Worm (Caenorhabditis elegans) whole organism, L4/young adult: ENCODE data around the gene W04E12.2.

ENCODE experiments used
- W03F9.2 ChIP-seq: fragments of 150-350 bp; optimal IDR thresholded peaks from 2 replicates; lab custom pipeline; 2014; ENCODE audit warnings: missing biosample characterization, missing genetic modification characterization
- dao-5 ChIP-seq: sonication (generic microtip); optimal IDR thresholded peaks from 2 replicates; lab custom pipeline; 2016; ENCODE audit warnings: missing genotype, missing genetic modification characterization, moderate library complexity, missing compliant biosample characterization
- him-1 ChIP-seq: sonication (generic microtip); optimal IDR thresholded peaks from 2 replicates; lab custom pipeline; 2016; ENCODE audit warnings: missing genotype, missing genetic modification reagents, missing genetic modification characterization, missing compliant biosample characterization

The W04E12.2 gene

DNA sequence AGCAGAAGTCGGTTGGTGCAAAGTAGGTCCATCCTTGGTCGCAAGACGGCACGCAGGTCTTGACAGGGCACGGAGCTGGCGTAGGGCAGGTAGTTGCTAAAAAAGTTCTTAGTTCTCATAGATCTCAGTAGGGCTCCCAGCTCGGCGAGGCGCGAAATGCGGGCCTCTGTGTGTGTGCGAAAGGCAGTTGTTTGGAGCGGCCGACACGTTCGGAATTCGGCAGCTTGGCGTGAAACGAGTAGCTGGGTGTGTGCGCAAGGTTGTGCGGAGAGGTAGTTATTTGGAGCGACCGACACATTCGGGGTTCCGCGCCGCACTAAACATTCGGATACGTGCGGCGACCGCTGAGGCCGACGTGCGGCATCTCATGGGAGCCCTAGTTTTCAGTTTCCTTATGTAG is 11.9 kb upstream of the W04E12.2 start:
- TF ChIP-seq W03F9.2, result no peak
- no peak for TF ChIP-seq dao-5 (tag; lab: Kevin White, UChicago)
- TF ChIP-seq him-1 (tag; lab: Kevin White, UChicago), result no peak

DNA sequence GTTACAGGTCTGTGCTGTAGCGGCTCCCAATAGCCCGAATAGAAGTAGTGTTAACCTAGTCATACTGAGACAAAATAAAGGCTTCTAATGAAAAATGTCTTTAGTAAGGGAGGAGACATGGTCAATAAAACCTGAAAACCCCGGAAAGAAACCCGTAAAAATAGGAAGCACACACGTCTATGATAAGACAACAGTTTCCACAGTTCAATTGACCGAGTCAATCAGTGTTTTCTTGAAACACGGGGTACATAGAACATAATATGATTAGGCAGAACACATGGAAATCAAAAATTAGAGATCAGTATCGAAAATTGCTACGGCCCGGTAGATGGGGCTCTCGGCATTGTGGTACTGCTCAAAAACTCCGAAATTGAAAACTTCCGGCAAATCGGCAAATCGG is 10.2 kb upstream of the W04E12.2 start, which contains the start of gene clec-49:
TSS of gene clec-49 (minus strand) at position 103 of the 400 bp plus-strand sequence.
- no peak for TF ChIP-seq him-1 (tag; lab: Kevin White, UChicago)
- TF ChIP-seq dao-5 (tag; lab: Kevin White, UChicago), result no peak
- TF ChIP-seq W03F9.2, result no peak

DNA sequence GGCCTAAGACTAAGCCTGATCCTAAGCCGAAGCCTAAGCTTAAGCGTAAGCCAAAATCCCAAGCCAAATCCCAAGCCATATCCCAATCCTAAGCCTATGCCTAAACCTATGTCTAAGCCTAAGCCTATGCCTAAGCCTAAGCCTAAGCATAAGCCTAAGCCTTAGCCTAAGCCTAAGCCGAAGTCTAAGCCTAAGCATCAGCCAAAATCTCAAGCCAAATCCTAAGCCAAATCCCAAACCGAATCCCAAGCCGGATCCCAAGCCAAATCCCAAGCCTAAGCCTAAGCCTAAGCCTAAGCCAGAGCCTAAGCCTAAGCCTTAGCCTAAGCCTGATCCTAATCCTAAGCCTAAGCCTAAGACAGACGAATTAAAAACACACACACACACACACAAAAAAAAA is 6.2 kb upstream of the W04E12.2 start:
- TF ChIP-seq him-1 (tag; lab: Kevin White, UChicago), result no peak
- no peak for TF ChIP-seq dao-5 (tag; lab: Kevin White, UChicago)

DNA sequence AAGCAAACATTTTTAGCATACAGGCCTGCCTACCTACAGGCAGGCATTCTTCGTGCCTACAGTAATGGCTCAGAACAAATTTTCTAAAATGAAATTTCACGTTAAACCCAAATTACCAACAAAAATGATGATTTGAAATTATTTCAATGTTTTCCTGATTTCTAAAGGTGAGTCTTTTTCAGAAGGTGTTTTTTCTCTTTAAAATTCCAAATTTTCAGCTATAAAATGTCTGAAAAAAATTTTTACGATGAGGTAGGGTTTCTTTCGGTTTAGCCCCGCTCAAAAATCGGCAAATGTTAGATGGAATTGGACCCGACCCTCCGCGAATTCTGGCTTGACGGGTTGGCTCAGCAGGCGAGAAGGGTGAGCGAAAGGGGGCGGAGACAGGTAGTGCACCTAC is 4.9 kb upstream of the W04E12.2 start, which contains the start of gene W04E12.5:
TSS of gene W04E12.5 (plus strand) at position 301 of the 400 bp plus-strand sequence.
- TF ChIP-seq him-1 (tag; lab: Kevin White, UChicago) (no peak), dao-5 (tag; lab: Kevin White, UChicago) (no peak), W03F9.2 (no peak)

DNA sequence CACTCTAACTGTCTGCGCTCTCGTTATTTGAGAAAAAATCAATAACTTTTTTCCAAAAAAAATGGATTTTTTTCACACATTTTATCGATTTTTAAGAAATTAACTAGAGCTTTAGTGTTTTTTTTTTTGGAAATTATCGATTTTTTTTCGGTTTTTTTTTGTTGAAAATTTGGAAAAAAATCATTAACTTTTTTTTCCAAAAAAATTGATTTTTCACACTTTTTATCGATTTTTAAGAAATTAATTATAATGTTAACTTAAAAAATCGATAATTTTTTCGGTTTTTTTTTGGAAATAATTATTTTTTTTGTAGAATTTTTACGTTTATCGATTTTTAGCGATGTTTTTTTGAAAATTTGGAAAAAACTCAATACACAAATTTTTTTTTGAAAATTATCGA is 3.3 kb upstream of the W04E12.2 start:
- TF ChIP-seq W03F9.2 (no peak), him-1 (tag; lab: Kevin White, UChicago) (no peak), dao-5 (tag; lab: Kevin White, UChicago) (no peak)

DNA sequence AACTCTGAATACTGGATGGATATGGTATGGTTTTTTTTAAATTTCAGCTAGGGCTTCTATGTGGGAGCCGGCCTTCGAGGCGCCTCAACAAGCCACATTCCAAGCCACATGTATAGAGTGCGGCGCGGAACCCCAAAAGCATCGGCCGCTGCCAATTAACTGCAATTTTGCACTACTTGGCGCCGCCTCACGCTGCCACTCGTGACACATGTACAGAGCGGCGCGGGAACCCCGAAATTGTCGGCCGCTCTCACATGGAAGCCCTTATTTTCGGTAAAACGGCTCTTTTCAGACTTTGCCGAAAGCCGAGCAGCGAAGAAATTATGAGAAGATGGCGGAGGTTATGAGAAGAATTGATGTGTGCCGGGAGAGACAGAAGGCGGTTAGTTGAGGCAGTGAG is 2.9 kb upstream of the W04E12.2 start:
- TF ChIP-seq dao-5 (tag; lab: Kevin White, UChicago) (no peak), W03F9.2 (no peak), him-1 (tag; lab: Kevin White, UChicago) (no peak)

DNA sequence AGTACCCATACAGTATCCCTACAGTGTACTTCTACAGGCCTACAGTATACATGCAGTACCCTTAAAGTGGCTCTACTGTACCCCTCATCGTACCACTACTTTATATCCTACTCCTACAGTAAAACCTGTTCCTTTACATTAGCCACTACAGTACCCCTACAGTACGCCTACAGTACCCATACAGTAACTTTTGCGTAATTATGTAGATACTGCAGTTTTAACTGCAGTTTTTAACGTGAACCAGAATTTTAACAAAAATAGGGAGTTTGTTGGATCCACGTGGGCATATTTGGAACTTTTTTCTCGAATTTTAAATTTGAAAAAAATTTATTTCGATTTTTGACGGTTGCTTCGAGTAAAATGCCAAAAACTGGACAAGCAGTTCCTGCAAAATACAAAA is 2.4 kb upstream of the W04E12.2 start, which contains the start of gene W04E12.4:
TSS of gene W04E12.4 (plus strand) at position 301 of the 400 bp plus-strand sequence.
- no peak for TF ChIP-seq dao-5 (tag; lab: Kevin White, UChicago)
- TF ChIP-seq him-1 (tag; lab: Kevin White, UChicago), result no peak
- no peak for TF ChIP-seq W03F9.2

DNA sequence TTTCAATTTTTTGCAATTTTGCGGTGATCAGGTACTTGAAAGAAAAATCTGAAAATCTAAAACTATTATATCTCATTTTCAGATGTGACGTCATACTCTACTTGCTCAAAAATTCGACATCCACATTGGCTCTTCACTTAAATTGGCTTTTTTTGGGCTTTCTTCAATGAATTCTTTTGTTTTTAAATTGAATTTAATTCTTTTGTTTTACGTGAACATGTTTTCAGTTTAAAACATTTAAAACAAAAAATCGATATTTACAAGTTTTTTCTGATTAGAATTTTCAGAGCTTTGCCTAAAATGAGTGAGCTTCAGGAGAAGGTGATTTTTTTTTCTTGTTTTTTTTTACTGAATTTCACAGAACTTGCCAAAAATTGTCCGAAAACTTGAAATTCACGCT is 717 bp upstream of the W04E12.2 start, which contains the start of gene W04E12.3:
TSS of gene W04E12.3 (plus strand) at position 301 of the 400 bp plus-strand sequence.
- no peak for TF ChIP-seq W03F9.2
- no peak for TF ChIP-seq dao-5 (tag; lab: Kevin White, UChicago)
- no peak for TF ChIP-seq him-1 (tag; lab: Kevin White, UChicago)

DNA sequence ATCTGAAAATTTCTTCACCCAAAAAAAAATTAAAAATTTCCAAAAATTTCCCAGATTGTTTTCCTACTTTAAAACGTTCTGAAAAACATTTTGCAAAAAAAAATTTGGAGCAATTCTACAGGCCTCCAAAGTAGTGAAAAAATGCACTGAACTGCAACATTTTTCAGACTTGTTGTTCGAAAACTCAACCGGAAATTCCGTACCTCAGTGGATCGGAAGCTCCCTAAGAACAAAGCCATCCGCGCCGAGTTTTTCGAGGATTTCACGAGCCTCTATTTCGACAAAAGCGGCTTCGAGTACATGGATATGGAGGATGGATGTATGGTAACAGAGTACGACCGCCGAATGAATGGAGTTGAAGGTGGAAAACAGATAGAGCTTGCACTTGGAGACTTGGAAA is 2.8 kb downstream of the W04E12.2 start, which contains the start of gene fbxa-131:
TSS of gene fbxa-131 (plus strand) at position 301 of the 400 bp plus-strand sequence.
- TF ChIP-seq him-1 (tag; lab: Kevin White, UChicago), result no peak
- TF ChIP-seq dao-5 (tag; lab: Kevin White, UChicago), result no peak
- TF ChIP-seq W03F9.2, result no peak

DNA sequence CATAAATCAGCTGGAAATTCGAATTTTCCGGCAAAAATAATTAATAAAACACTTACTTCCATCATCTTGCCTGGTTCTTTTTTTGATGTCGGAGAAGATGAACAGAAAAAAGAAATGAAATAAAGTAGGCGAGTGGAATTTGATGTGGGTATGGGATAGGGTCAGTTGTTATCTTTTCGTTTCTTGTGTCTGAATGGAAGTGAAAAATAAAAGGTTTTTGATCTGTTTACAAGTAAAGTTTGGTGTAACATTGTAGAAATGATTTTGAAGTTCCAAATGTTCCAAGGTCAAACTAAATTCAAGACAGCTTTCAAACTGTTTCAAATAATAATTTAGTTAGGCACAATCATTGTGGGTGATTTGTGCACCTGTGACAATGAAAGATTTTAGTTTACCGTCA is 3.5 kb downstream of the W04E12.2 start, which contains the start of gene W04E12.7:
TSS of gene W04E12.7 (minus strand) at position 101 of the 400 bp plus-strand sequence.
- no peak for TF ChIP-seq W03F9.2
- no peak for TF ChIP-seq dao-5 (tag; lab: Kevin White, UChicago)
- TF ChIP-seq him-1 (tag; lab: Kevin White, UChicago), result no peak

DNA sequence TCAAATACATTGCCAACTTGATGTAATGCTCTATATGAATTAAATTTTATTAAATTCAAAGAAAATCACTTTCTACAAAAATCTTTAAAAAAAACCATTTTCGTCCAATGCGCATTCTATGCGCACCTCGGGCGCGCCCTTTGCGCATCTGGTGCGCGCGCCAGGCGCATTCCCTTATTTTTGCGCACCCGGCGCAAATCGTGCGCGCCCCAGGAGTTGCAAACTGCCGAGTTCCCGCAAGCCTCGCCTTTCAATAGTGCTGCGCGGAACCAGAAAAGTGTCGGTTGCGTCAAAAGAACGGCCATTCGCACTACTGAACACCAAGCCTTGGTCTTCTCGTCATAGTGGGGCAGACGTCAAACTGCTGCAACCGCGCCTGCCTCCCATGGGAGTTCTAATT is 7.2 kb downstream of the W04E12.2 start:
- no peak for TF ChIP-seq him-1 (tag; lab: Kevin White, UChicago)
- TF ChIP-seq dao-5 (tag; lab: Kevin White, UChicago), result no peak
- TF ChIP-seq W03F9.2, result no peak

DNA sequence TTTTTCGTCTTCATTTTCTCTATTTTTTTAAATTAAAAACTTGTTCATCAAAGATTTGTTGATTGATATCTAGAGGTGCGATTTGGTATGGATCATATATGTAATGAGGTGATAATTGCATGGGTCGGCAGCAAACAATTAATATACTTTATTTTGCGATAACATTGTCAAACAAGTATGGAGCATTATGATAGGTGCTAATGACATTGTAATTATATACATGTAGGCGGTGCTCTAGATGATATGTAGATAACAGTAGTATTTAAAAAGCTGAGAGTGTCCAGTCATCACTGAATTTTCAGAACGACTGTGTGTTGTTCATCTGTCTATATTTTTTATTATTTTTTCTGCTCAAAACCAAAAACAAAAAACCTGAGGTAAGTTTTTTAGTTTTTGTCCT is 10.7 kb downstream of the W04E12.2 start, which contains the start of gene Y116F11A.1:
TSS of gene Y116F11A.1 (plus strand) at position 301 of the 400 bp plus-strand sequence.
- TF ChIP-seq W03F9.2 (no peak), dao-5 (tag; lab: Kevin White, UChicago) (no peak), him-1 (tag; lab: Kevin White, UChicago) (no peak)

DNA sequence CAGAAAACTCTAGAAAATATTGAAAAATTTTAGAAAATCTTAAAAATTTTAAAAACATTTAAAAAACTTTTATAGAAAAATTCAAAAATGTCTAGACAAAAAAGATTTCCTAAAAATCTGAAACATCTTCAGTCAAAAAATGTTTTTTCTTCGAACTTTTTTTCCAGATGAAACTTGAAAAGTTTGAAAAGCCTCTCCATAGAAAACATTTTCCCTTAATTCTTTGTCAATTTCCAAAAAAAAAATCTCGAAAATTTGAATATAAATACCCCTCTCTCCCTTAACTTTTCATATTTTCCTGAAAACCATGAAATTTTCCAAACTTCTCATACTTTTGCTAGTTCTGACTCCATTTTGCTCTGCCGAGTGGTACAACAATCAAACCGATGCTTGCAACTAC is 12.2 kb downstream of the W04E12.2 start, which contains the start of gene Y116F11A.3:
TSS of gene Y116F11A.3 (plus strand) at position 301 of the 400 bp plus-strand sequence.
- TF ChIP-seq him-1 (tag; lab: Kevin White, UChicago) (no peak), W03F9.2 (no peak), dao-5 (tag; lab: Kevin White, UChicago) (no peak)

DNA sequence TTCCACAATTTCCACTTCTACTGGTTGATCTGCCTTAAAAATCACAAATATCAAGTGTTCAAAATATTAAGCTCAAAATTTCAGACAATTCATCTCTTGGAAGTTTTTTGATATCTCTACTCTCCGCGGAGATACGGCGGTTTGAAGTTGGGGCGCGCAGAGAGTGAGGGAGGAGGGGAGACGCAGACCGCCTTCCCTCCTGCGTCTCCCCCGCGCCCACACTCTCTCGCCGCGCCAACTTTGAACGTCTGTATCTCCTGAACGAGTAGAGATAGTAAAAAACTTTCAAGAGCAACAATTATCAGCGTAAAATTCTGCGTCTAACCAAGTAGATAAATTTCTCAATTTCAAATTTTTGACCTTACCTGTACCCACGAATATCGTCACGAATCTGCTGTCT is 12.9 kb downstream of the W04E12.2 start:
- TF ChIP-seq him-1 (tag; lab: Kevin White, UChicago) (no peak), dao-5 (tag; lab: Kevin White, UChicago) (no peak), W03F9.2 (no peak)

DNA sequence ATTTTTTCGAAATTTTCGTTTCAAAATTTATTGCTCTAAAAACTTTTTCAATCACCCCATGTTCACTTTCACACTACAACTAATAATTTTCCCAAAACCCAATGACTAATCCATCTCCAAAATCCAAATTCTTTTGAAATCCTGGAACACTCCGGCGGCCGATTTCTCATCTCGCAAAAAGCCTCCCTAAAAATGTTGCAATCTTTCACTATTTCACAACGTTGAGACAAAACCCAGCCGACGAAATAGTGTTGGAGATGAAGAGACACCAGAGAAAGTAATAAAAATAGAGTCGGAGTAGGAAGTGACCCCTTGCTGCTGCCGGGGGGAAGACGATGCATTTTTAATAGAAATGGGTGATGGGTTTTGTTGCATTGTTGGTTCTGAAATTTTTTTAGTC is 16.3 kb downstream of the W04E12.2 start:
- TF ChIP-seq dao-5 (tag; lab: Kevin White, UChicago) (no peak), W03F9.2 (no peak), him-1 (tag; lab: Kevin White, UChicago) (no peak)
